Worm (Caenorhabditis elegans) whole organism, L1 larva: ENCODE data around the gene ccm-3.

Experiments used
- F16B12.6 ChIP-seq: fragments of 150-350 bp; optimal IDR thresholded peaks from 2 replicates; lab custom pipeline; 2014; ENCODE audit warnings: missing biosample characterization, missing genetic modification characterization
- egl-27 ChIP-seq, 2 experiments: fragments of 150-350 bp in 1 of 2; sonication (generic microtip); optimal IDR thresholded peaks; 3 replicates each; lab custom pipeline; 2017 to 2018; ENCODE audit warnings: missing biosample characterization in 2 of 2, missing genetic modification characterization in 2 of 2, missing genetic modification reagents in 2 of 2
- lin-39 ChIP-seq: fragments of 150-350 bp; optimal IDR thresholded peaks from 2 replicates; lab custom pipeline; 2014; ENCODE audit warnings: missing biosample characterization, missing genetic modification reagents, missing genetic modification characterization
- mdl-1 ChIP-seq, 2 experiments: fragments of 150-350 bp; optimal IDR thresholded peaks; 2 replicates each; lab custom pipeline; 2014 to 2017; ENCODE audit warnings: missing biosample characterization in 2 of 2, missing genetic modification characterization in 2 of 2, inconsistent platforms in 1 of 2
- nhr-11 ChIP-seq: fragments of 150-350 bp; optimal IDR thresholded peaks from 2 replicates; lab custom pipeline; 2014; ENCODE audit warnings: missing biosample characterization, missing genetic modification characterization
- nhr-12 ChIP-seq: sonication (generic microtip); optimal IDR thresholded peaks from 2 replicates; lab custom pipeline; 2017; ENCODE audit warnings: missing biosample characterization, missing genetic modification characterization
- nhr-237 ChIP-seq: fragments of 150-350 bp; optimal IDR thresholded peaks from 2 replicates; lab custom pipeline; 2014; ENCODE audit warnings: missing biosample characterization, missing genetic modification characterization
- nhr-77 ChIP-seq: fragments of 150-350 bp; optimal IDR thresholded peaks from 2 replicates; lab custom pipeline; 2014; ENCODE audit warnings: missing biosample characterization, missing genetic modification characterization
- snpc-4 ChIP-seq: fragments of 150-350 bp; optimal IDR thresholded peaks from 2 replicates; lab custom pipeline; 2014; ENCODE audit warnings: missing biosample characterization, missing genetic modification characterization
- tlp-1 ChIP-seq: fragments of 150-350 bp; optimal IDR thresholded peaks from 2 replicates; lab custom pipeline; 2014; ENCODE audit warnings: missing biosample characterization, missing genetic modification characterization
- unc-130 ChIP-seq: fragments of 150-350 bp; optimal IDR thresholded peaks from 2 replicates; lab custom pipeline; 2017; ENCODE audit warnings: missing biosample characterization, missing genetic modification characterization, inconsistent platforms
- unc-62 ChIP-seq: fragments of 150-350 bp; optimal IDR thresholded peaks from 2 replicates; lab custom pipeline; 2014; ENCODE audit warnings: missing biosample characterization, missing genetic modification reagents, missing genetic modification characterization
- zag-1 ChIP-seq: fragments of 150-350 bp; optimal IDR thresholded peaks from 2 replicates; lab custom pipeline; 2014; ENCODE audit warnings: missing biosample characterization, missing genetic modification characterization
- ztf-11 ChIP-seq, 2 experiments: sonication (generic microtip); optimal IDR thresholded peaks; 2 replicates each; lab custom pipeline; 2016 to 2017; ENCODE audit warnings: missing genetic modification characterization in 2 of 2, missing biosample characterization in 1 of 2, missing compliant biosample characterization in 1 of 2

DNA sequence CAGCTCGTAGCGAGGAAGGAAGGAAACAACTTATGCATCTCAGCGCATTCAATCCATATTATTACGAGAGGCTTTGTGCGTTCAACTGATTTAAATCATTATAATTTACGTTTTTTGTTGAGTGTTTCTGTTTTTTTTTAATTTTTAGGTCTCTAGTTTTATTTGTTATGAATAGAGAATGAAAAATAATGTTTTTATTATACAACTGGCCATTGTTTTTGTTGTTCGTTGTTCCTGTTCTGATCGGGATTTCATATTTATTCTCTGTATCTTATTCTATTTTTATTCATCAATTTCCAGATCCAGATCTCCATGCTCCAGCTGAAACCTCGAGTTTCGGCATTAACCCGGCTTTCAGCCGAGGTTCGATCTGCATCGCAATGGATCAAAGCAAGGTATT is 24.8 kb downstream of the ccm-3 start, which contains the start of gene mrps-22:
- no peak for TF ChIP-seq egl-27 (tag; optimal IDR thresholded peaks at IDR 0.05; lab: Kevin White, UChicago)
- TF ChIP-seq F16B12.6, result no peak
- TF ChIP-seq nhr-12 (tag; lab: Kevin White, UChicago), result no peak
- TF ChIP-seq snpc-4, result no peak
- no peak for TF ChIP-seq tlp-1 (tag; lab: Kevin White, UChicago)
- TF ChIP-seq unc-62 (GFP tag; lab: Kevin White, UChicago), result no peak
- no peak for TF ChIP-seq nhr-11 (tag; lab: Kevin White, UChicago)
- TF ChIP-seq lin-39, result no peak
- TF ChIP-seq zag-1 (tag; lab: Kevin White, UChicago), result no peak
- TF ChIP-seq nhr-237 (tag; lab: Kevin White, UChicago), result no peak
- TF ChIP-seq ztf-11 (tag; optimal IDR thresholded peaks at IDR 0.05; lab: Kevin White, UChicago), result no peak
- no peak for TF ChIP-seq nhr-77
- no peak for TF ChIP-seq mdl-1 (tag; optimal IDR thresholded peaks at IDR 0.05; lab: Kevin White, UChicago)
- TF ChIP-seq unc-130 (tag; lab: Kevin White, UChicago), result no peak
